Fruit fly (Drosophila melanogaster) whole organism, embryonic: Measurements from ENCODE around the gene CG2931.

ENCODE experiments used
- CG10321 ChIP-seq: fragments of 200-800 bp; sonication (Bioruptor generic); IDR thresholded peaks from 2 replicates; pipeline ENCODE4 v1.3.6; 2022; ENCODE audit warnings: missing biosample characterization, missing genetic modification characterization
- CG10654 ChIP-seq: fragments of 200-800 bp; sonication (Bioruptor generic); optimal IDR thresholded peaks from 2 replicates; lab custom pipeline; 2016; ENCODE audit warnings: missing biosample characterization, missing genetic modification characterization
- CG11247 ChIP-seq: fragments of 200-800 bp; sonication (Bioruptor generic); IDR thresholded peaks from 2 replicates; pipeline ENCODE4 v1.3.6; 2022; ENCODE audit warnings: missing biosample characterization, missing genetic modification characterization
- CG12744 ChIP-seq: fragments of 200-800 bp; sonication (Bioruptor generic); optimal IDR thresholded peaks from 2 replicates; lab custom pipeline; 2016; ENCODE audit warnings: missing biosample characterization, missing genetic modification characterization
- CG15696 ChIP-seq: fragments of 200-800 bp; sonication (Bioruptor generic); optimal IDR thresholded peaks from 2 replicates; lab custom pipeline; 2019; ENCODE audit warnings: missing biosample characterization, mild to moderate bottlenecking, missing genetic modification characterization, moderate library complexity
- CG1603 ChIP-seq: fragments of 200-800 bp; sonication (Bioruptor generic); optimal IDR thresholded peaks from 2 replicates; lab custom pipeline; 2019; ENCODE audit warnings: missing biosample characterization, mild to moderate bottlenecking, missing genetic modification characterization, moderate library complexity
- CG16815 ChIP-seq: fragments of 200-800 bp; sonication (Bioruptor generic); optimal IDR thresholded peaks from 3 replicates; lab custom pipeline; 2017; ENCODE audit warnings: missing biosample characterization, mild to moderate bottlenecking, missing genetic modification characterization
- CG17328 ChIP-seq: fragments of 200-800 bp; sonication (Bioruptor generic); IDR thresholded peaks from 2 replicates; pipeline ENCODE4 v1.3.6; 2022; ENCODE audit warnings: missing biosample characterization, missing genetic modification characterization
- CG17612 ChIP-seq: fragments of 200-800 bp; sonication (Bioruptor generic); IDR thresholded peaks from 2 replicates; pipeline ENCODE4 v1.3.6; 2022; ENCODE audit warnings: missing biosample characterization, missing genetic modification characterization
- CG31224 ChIP-seq: fragments of 200-800 bp; sonication (Bioruptor generic); IDR thresholded peaks from 2 replicates; pipeline ENCODE4 v1.3.6; 2022; ENCODE audit warnings: missing biosample characterization, missing genetic modification characterization
- CG33557 ChIP-seq: fragments of 200-800 bp; sonication (Bioruptor generic); optimal IDR thresholded peaks from 2 replicates; lab custom pipeline; 2019; ENCODE audit warnings: missing biosample characterization, mild to moderate bottlenecking, missing genetic modification characterization, moderate library complexity
- CG4820 ChIP-seq: fragments of 200-800 bp; sonication (Bioruptor generic); optimal IDR thresholded peaks from 3 replicates; lab custom pipeline; 2016; ENCODE audit warnings: missing biosample characterization, missing genetic modification characterization
- CG8281 ChIP-seq: fragments of 200-800 bp; sonication (Bioruptor generic); optimal IDR thresholded peaks from 2 replicates; lab custom pipeline; 2018; ENCODE audit warnings: missing biosample characterization, mild to moderate bottlenecking, missing genetic modification characterization, moderate library complexity
- CG8359 ChIP-seq: fragments of 200-800 bp; sonication (Bioruptor generic); optimal IDR thresholded peaks from 2 replicates; lab custom pipeline; 2017; ENCODE audit warnings: missing biosample characterization, mild to moderate bottlenecking, missing genetic modification characterization, borderline replicate concordance
- CG9215 ChIP-seq: fragments of 200-800 bp; sonication (Bioruptor generic); IDR thresholded peaks from 2 replicates; pipeline ENCODE4 v1.3.6; 2022; ENCODE audit warnings: missing biosample characterization, missing genetic modification characterization
- CG9797 ChIP-seq: fragments of 200-800 bp; sonication (Bioruptor generic); optimal IDR thresholded peaks from 3 replicates; lab custom pipeline; 2018; ENCODE audit warnings: missing biosample characterization, mild to moderate bottlenecking, missing genetic modification characterization
- Dad ChIP-seq: fragments of 200-800 bp; sonication (Bioruptor generic); optimal IDR thresholded peaks from 3 replicates; lab custom pipeline; 2016; ENCODE audit warnings: missing biosample characterization, missing genetic modification characterization
- Dbx ChIP-seq: fragments of 200-800 bp; sonication (Bioruptor generic); IDR thresholded peaks from 3 replicates; pipeline ENCODE4 v1.3.6; 2022; ENCODE audit warnings: missing biosample characterization, missing genetic modification characterization
- Doc2 ChIP-seq: fragments of 200-800 bp; sonication (Bioruptor generic); IDR thresholded peaks from 2 replicates; pipeline ENCODE4 v1.3.6; 2022; ENCODE audit warnings: missing biosample characterization, missing genetic modification characterization
- Dp ChIP-seq: fragments of 200-800 bp; sonication (Bioruptor generic); optimal IDR thresholded peaks from 2 replicates; lab custom pipeline; 2018; ENCODE audit warnings: missing biosample characterization, mild to moderate bottlenecking, missing genetic modification characterization, moderate library complexity
- Dref ChIP-seq: fragments of 200-800 bp; sonication (Bioruptor generic); IDR thresholded peaks from 2 replicates; pipeline ENCODE4 v1.3.6; 2022; ENCODE audit warnings: missing biosample characterization, missing genetic modification characterization
- Ets65A ChIP-seq: fragments of 200-800 bp; sonication (Bioruptor generic); peaks from one replicate; lab custom pipeline; 2016; ENCODE audit warnings: missing biosample characterization, missing genetic modification characterization
- H2.0 ChIP-seq: fragments of 200-800 bp; sonication (Bioruptor generic); IDR thresholded peaks from 2 replicates; pipeline ENCODE4 v1.3.6; 2022; ENCODE audit warnings: missing biosample characterization, missing genetic modification characterization
- Kr ChIP-seq: fragments of 200-800 bp; sonication (Bioruptor generic); optimal IDR thresholded peaks from 2 replicates; lab custom pipeline; 2017; ENCODE audit warnings: missing biosample characterization, mild to moderate bottlenecking, missing genetic modification characterization
- MESR4 ChIP-seq: fragments of 200-800 bp; sonication (Bioruptor generic); optimal IDR thresholded peaks from 2 replicates; lab custom pipeline; 2018; ENCODE audit warnings: missing biosample characterization, mild to moderate bottlenecking, missing genetic modification characterization, moderate library complexity
- Mes4 ChIP-seq: fragments of 200-800 bp; sonication (Bioruptor generic); optimal IDR thresholded peaks from 2 replicates; lab custom pipeline; 2016; ENCODE audit warnings: missing biosample characterization, missing genetic modification characterization
- NK7.1 ChIP-seq: fragments of 200-800 bp; sonication (Bioruptor generic); optimal IDR thresholded peaks from 3 replicates; lab custom pipeline; 2016; ENCODE audit warnings: missing biosample characterization, missing genetic modification characterization
- NfI ChIP-seq: fragments of 200-800 bp; sonication (Bioruptor generic); optimal IDR thresholded peaks from 3 replicates; lab custom pipeline; 2018; ENCODE audit warnings: missing biosample characterization, mild to moderate bottlenecking, missing genetic modification characterization, moderate library complexity
- Ptx1 ChIP-seq: fragments of 200-800 bp; sonication (Bioruptor generic); IDR thresholded peaks from 2 replicates; pipeline ENCODE4 v1.3.6; 2022; ENCODE audit warnings: missing biosample characterization, missing genetic modification characterization
- Spps ChIP-seq: fragments of 200-800 bp; sonication (Bioruptor generic); optimal IDR thresholded peaks from 2 replicates; lab custom pipeline; 2018; ENCODE audit warnings: missing biosample characterization, mild to moderate bottlenecking, missing genetic modification characterization
- Sry-β ChIP-seq: fragments of 200-800 bp; sonication (Bioruptor generic); optimal IDR thresholded peaks from 2 replicates; lab custom pipeline; 2018; ENCODE audit warnings: missing biosample characterization, mild to moderate bottlenecking, missing genetic modification characterization, moderate library complexity
- Tbp ChIP-seq: fragments of >200 bp; optimal IDR thresholded peaks from 2 replicates; lab custom pipeline; 2018; ENCODE audit warnings: missing biosample characterization, missing genetic modification characterization
- Xrp1 ChIP-seq: fragments of 200-800 bp; sonication (Bioruptor generic); IDR thresholded peaks from 2 replicates; pipeline ENCODE4 v1.3.6; 2022; ENCODE audit warnings: missing biosample characterization, missing genetic modification characterization
- bcd ChIP-seq: fragments of 200-800 bp; sonication (Bioruptor generic); optimal IDR thresholded peaks from 2 replicates; lab custom pipeline; 2017; ENCODE audit warnings: missing biosample characterization, mild to moderate bottlenecking, missing genetic modification characterization
- cas ChIP-seq: fragments of 200-800 bp; sonication (Bioruptor generic); IDR thresholded peaks from 2 replicates; pipeline ENCODE4 v1.3.6; 2022; ENCODE audit warnings: missing biosample characterization, missing genetic modification characterization
- caup ChIP-seq: fragments of 200-800 bp; sonication (Bioruptor generic); optimal IDR thresholded peaks from 3 replicates; lab custom pipeline; 2017; ENCODE audit warnings: missing biosample characterization, mild to moderate bottlenecking, missing genetic modification characterization, moderate library complexity; ENCODE audit not compliant: severe bottlenecking
- chn ChIP-seq: fragments of 200-800 bp; sonication (Bioruptor generic); optimal IDR thresholded peaks from 2 replicates; lab custom pipeline; 2016; ENCODE audit warnings: missing biosample characterization, missing genetic modification characterization
- da ChIP-seq: fragments of 200-800 bp; sonication (Bioruptor generic); optimal IDR thresholded peaks from 2 replicates; lab custom pipeline; 2016; ENCODE audit warnings: missing biosample characterization, missing genetic modification characterization
- dimm ChIP-seq: fragments of 200-800 bp; sonication (Bioruptor generic); IDR thresholded peaks from 2 replicates; pipeline ENCODE4 v1.3.6; 2022; ENCODE audit warnings: missing biosample characterization, missing genetic modification characterization
- dm ChIP-seq: fragments of 200-800 bp; sonication (Bioruptor generic); optimal IDR thresholded peaks from 3 replicates; lab custom pipeline; 2016; ENCODE audit warnings: missing biosample characterization, missing genetic modification characterization
- dmrt99B ChIP-seq: fragments of 200-800 bp; sonication (Bioruptor generic); optimal IDR thresholded peaks from 2 replicates; lab custom pipeline; 2018; ENCODE audit warnings: missing biosample characterization, mild to moderate bottlenecking, missing genetic modification characterization, moderate library complexity
- fd96Cb ChIP-seq: fragments of 200-800 bp; sonication (Bioruptor generic); optimal IDR thresholded peaks from 2 replicates; lab custom pipeline; 2018; ENCODE audit warnings: missing biosample characterization, mild to moderate bottlenecking, missing genetic modification characterization, moderate library complexity
- fru ChIP-seq: fragments of >200 bp; optimal IDR thresholded peaks from 2 replicates; lab custom pipeline; 2017
- gce ChIP-seq: fragments of 200-800 bp; sonication (Bioruptor generic); IDR thresholded peaks from 3 replicates; pipeline ENCODE4 v1.3.6; 2022; ENCODE audit warnings: missing biosample characterization, missing genetic modification characterization
- gro ChIP-seq: fragments of 200-800 bp; sonication (Bioruptor generic); optimal IDR thresholded peaks from 2 replicates; lab custom pipeline; 2016; ENCODE audit warnings: missing biosample characterization, missing genetic modification characterization
- gt ChIP-seq: fragments of 200-800 bp; sonication (Bioruptor generic); IDR thresholded peaks from 2 replicates; pipeline ENCODE4 v1.3.6; 2022; ENCODE audit warnings: missing biosample characterization, missing genetic modification characterization
- h ChIP-seq: fragments of >200 bp; optimal IDR thresholded peaks from 2 replicates; lab custom pipeline; 2017
- hb ChIP-seq: fragments of 200-800 bp; sonication (Bioruptor generic); IDR thresholded peaks from 3 replicates; pipeline ENCODE4 v1.3.6; 2022; ENCODE audit warnings: missing biosample characterization, missing genetic modification characterization; ENCODE audit not compliant: partially characterized antibody
- lmd ChIP-seq: fragments of 200-800 bp; sonication (Bioruptor generic); IDR thresholded peaks from 2 replicates; pipeline ENCODE4 v1.3.6; 2022; ENCODE audit warnings: missing biosample characterization, missing genetic modification characterization
- mam ChIP-seq: fragments of 200-800 bp; sonication (Bioruptor generic); optimal IDR thresholded peaks from 3 replicates; lab custom pipeline; 2016; ENCODE audit warnings: missing biosample characterization, missing genetic modification characterization
- nerfin-1 ChIP-seq: fragments of 200-800 bp; sonication (Bioruptor generic); optimal IDR thresholded peaks from 3 replicates; lab custom pipeline; 2019; ENCODE audit warnings: missing biosample characterization, mild to moderate bottlenecking, missing genetic modification characterization, moderate library complexity
- sisA ChIP-seq: fragments of 200-800 bp; sonication (Bioruptor generic); IDR thresholded peaks from 2 replicates; pipeline ENCODE4 v1.3.6; 2022; ENCODE audit warnings: missing biosample characterization, missing genetic modification characterization
- tio ChIP-seq: fragments of 200-800 bp; sonication (Bioruptor generic); optimal IDR thresholded peaks from 2 replicates; lab custom pipeline; 2017; ENCODE audit warnings: missing biosample characterization, missing genetic modification characterization, inconsistent platforms

CG2931 gene

dm6 chr3R:5591398-5591853 is 23.0 kb upstream of the CG2931 start, which contains the start of the genes noi and Vha26:
noi (minus strand) TSS chr3R:5591459.
Vha26 (plus strand) TSS chr3R:5591763.
- peak; percentile 65 for TF ChIP-seq mam
- TF ChIP-seq Dp: peak; percentile 32
- TF ChIP-seq Dbx (GFP tag; lab: Robert Waterston, UW): 0 out of 3 replicates have a peak, but pooled peaks have one; percentile 19
- peak; percentile 56 for TF ChIP-seq CG15696 (tag; lab: Kevin White, UChicago)
- TF ChIP-seq CG4820 (GFP tag; lab: Kevin White, UChicago): no peak
- no peak for TF ChIP-seq dimm (GFP tag; lab: Robert Waterston, UW)
- TF ChIP-seq gro (GFP tag; lab: Kevin White, UChicago): no peak
- TF ChIP-seq CG12744 (GFP tag; lab: Kevin White, UChicago): peak; percentile 19
- TF ChIP-seq CG17612: no peak
- TF ChIP-seq CG1603 (tag; lab: Kevin White, UChicago): peak; percentile 85
- TF ChIP-seq nerfin-1: peak; percentile 15
- peak; percentile 33 for TF ChIP-seq CG10654 (GFP tag; lab: Kevin White, UChicago)
- no peak for TF ChIP-seq CG33557 (GFP tag; lab: Kevin White, UChicago)
- no peak for TF ChIP-seq tio
- no peak for TF ChIP-seq CG31224 (GFP tag; lab: Robert Waterston, UW)
- TF ChIP-seq Dad: no peak
- peak; percentile 31 for TF ChIP-seq Mes4 (GFP tag; lab: Kevin White, UChicago)
- TF ChIP-seq CG8359 (GFP tag; lab: Kevin White, UChicago): no peak
- TF ChIP-seq dm: peak; percentile 16
- TF ChIP-seq cas (GFP tag; lab: Robert Waterston, UW): no peak
- peak; percentile 31 for TF ChIP-seq caup (GFP tag; lab: Kevin White, UChicago)
- peak; percentile 59; the same call in 1 of the 3 replicates for TF ChIP-seq hb
- peak; percentile 12 for TF ChIP-seq Spps (tag; lab: Kevin White, UChicago)
- no peak for TF ChIP-seq h
- no peak for TF ChIP-seq NK7.1 (GFP tag; lab: Kevin White, UChicago)
- TF ChIP-seq fd96Cb (tag; lab: Kevin White, UChicago): peak; percentile 18
- no peak for TF ChIP-seq dmrt99B
- TF ChIP-seq H2.0: no peak
- no peak for TF ChIP-seq fru (lab: Kevin White, UChicago)
- TF ChIP-seq CG10321 (GFP tag; lab: Robert Waterston, UW): no peak
- TF ChIP-seq CG11247: no peak
- TF ChIP-seq CG9215 (GFP tag; lab: Robert Waterston, UW): no peak
- no peak for TF ChIP-seq Ptx1 (GFP tag; lab: Robert Waterston, UW)
- peak; percentile 73 for TF ChIP-seq Dref (GFP tag; lab: Robert Waterston, UW)
- TF ChIP-seq bcd: no peak
- no peak for TF ChIP-seq CG8281 (tag; lab: Kevin White, UChicago)
- TF ChIP-seq gt (GFP tag; lab: Robert Waterston, UW): no peak
- TF ChIP-seq Tbp (GFP tag; lab: Kevin White, UChicago): no peak
- TF ChIP-seq chn (GFP tag; lab: Kevin White, UChicago): no peak
- peak; percentile 86 for TF ChIP-seq CG9797 (GFP tag; lab: Kevin White, UChicago)
- TF ChIP-seq gce (GFP tag; lab: Robert Waterston, UW): no peak
- no peak for TF ChIP-seq CG16815
- no peak for TF ChIP-seq CG17328 (GFP tag; lab: Robert Waterston, UW)
- TF ChIP-seq lmd (GFP tag; lab: Robert Waterston, UW): no peak
- peak; percentile 10; the same call in 1 of the 2 replicates for TF ChIP-seq Xrp1 (GFP tag; lab: Robert Waterston, UW)
- no peak for TF ChIP-seq MESR4 (GFP tag; lab: Kevin White, UChicago)
- TF ChIP-seq sisA (GFP tag; lab: Robert Waterston, UW): peak; percentile 31; the same call in 1 of the 2 replicates
- peak; percentile 8 for TF ChIP-seq da (GFP tag; lab: Kevin White, UChicago)
- TF ChIP-seq Doc2 (GFP tag; lab: Robert Waterston, UW): no peak
- peak; percentile 44 for TF ChIP-seq NfI
- TF ChIP-seq Kr (GFP tag; lab: Kevin White, UChicago): no peak
- peak; percentile 18 for TF ChIP-seq Sry-β
- TF ChIP-seq Ets65A (GFP tag; lab: Kevin White, UChicago): peak; percentile 93
